Fruit fly (Drosophila melanogaster) whole organism, embryonic: Measurements from ENCODE around the gene CG12814.
A peak's percentile ranks its signal among the peaks of the same experiment; 100 is the strongest.

Source experiments
- B-H2 ChIP-seq: fragments of 200-800 bp; sonication (Bioruptor generic); optimal IDR thresholded peaks from 2 replicates; lab custom pipeline; 2018; ENCODE audit warnings: missing biosample characterization, mild to moderate bottlenecking, missing genetic modification characterization
- CG10321 ChIP-seq: fragments of 200-800 bp; sonication (Bioruptor generic); IDR thresholded peaks from 2 replicates; pipeline ENCODE4 v1.3.6; 2022; ENCODE audit warnings: missing biosample characterization, missing genetic modification characterization
- CG10543 ChIP-seq: fragments of 200-800 bp; sonication (Bioruptor generic); optimal IDR thresholded peaks from 3 replicates; lab custom pipeline; 2017; ENCODE audit warnings: missing biosample characterization, mild to moderate bottlenecking, missing genetic modification characterization, moderate library complexity
- CG10959 ChIP-seq: fragments of 200-800 bp; sonication (Bioruptor generic); IDR thresholded peaks from 2 replicates; pipeline ENCODE4 v1.3.6; 2022; ENCODE audit warnings: missing biosample characterization, missing genetic modification characterization
- CG11398 ChIP-seq: fragments of 200-800 bp; sonication (Bioruptor generic); optimal IDR thresholded peaks from 2 replicates; lab custom pipeline; 2016; ENCODE audit warnings: missing biosample characterization, missing genetic modification characterization
- CG15696 ChIP-seq: fragments of 200-800 bp; sonication (Bioruptor generic); optimal IDR thresholded peaks from 2 replicates; lab custom pipeline; 2019; ENCODE audit warnings: missing biosample characterization, mild to moderate bottlenecking, missing genetic modification characterization, moderate library complexity
- CG32772 ChIP-seq: fragments of 200-800 bp; sonication (Bioruptor generic); IDR thresholded peaks from 2 replicates; pipeline ENCODE4 v1.3.6; 2022; ENCODE audit warnings: missing biosample characterization, missing genetic modification characterization
- CG3995 ChIP-seq: fragments of 200-800 bp; sonication (Bioruptor generic); optimal IDR thresholded peaks from 3 replicates; lab custom pipeline; 2016; ENCODE audit warnings: missing biosample characterization, missing genetic modification characterization
- CG42726 ChIP-seq: fragments of 200-800 bp; sonication (Bioruptor generic); IDR thresholded peaks from 2 replicates; pipeline ENCODE4 v1.3.6; 2022; ENCODE audit warnings: missing biosample characterization, missing genetic modification characterization; ENCODE audit not compliant: partially characterized antibody
- CG43689 ChIP-seq: fragments of 200-800 bp; sonication (Bioruptor generic); IDR thresholded peaks from 2 replicates; pipeline ENCODE4 v1.3.6; 2022; ENCODE audit warnings: missing biosample characterization, missing genetic modification characterization
- CG7928 ChIP-seq: fragments of 200-800 bp; sonication (Bioruptor generic); optimal IDR thresholded peaks from 2 replicates; lab custom pipeline; 2017; ENCODE audit warnings: missing biosample characterization, mild to moderate bottlenecking, missing genetic modification characterization
- CG7987 ChIP-seq: fragments of 200-800 bp; sonication (Bioruptor generic); optimal IDR thresholded peaks from 2 replicates; lab custom pipeline; 2018; ENCODE audit warnings: missing biosample characterization, mild to moderate bottlenecking, missing genetic modification characterization, moderate library complexity
- CG8388 ChIP-seq: fragments of 200-800 bp; sonication (Bioruptor generic); optimal IDR thresholded peaks from 2 replicates; lab custom pipeline; 2019; ENCODE audit warnings: missing biosample characterization, mild to moderate bottlenecking, missing genetic modification characterization, moderate library complexity
- CG9609 ChIP-seq: fragments of 200-800 bp; sonication (Bioruptor generic); optimal IDR thresholded peaks from 3 replicates; lab custom pipeline; 2016; ENCODE audit warnings: missing biosample characterization, missing genetic modification characterization
- CTCF ChIP-seq: fragments of 200-800 bp; sonication (Bioruptor generic); optimal IDR thresholded peaks from 2 replicates; lab custom pipeline; 2017; ENCODE audit warnings: missing biosample characterization, mild to moderate bottlenecking, missing genetic modification characterization, moderate library complexity
- Chrac-16 ChIP-seq: fragments of 200-800 bp; sonication (Bioruptor generic); optimal IDR thresholded peaks from 3 replicates; lab custom pipeline; 2016; ENCODE audit warnings: missing biosample characterization, missing genetic modification characterization
- D19A ChIP-seq: fragments of 200-800 bp; optimal IDR thresholded peaks from 3 replicates; lab custom pipeline; 2019; ENCODE audit warnings: missing biosample characterization, mild to moderate bottlenecking, missing genetic modification characterization, moderate library complexity
- D19B ChIP-seq: fragments of 200-800 bp; sonication (Bioruptor generic); optimal IDR thresholded peaks from 2 replicates; lab custom pipeline; 2017; ENCODE audit warnings: missing biosample characterization, mild to moderate bottlenecking, missing genetic modification characterization
- Doc2 ChIP-seq: fragments of 200-800 bp; sonication (Bioruptor generic); IDR thresholded peaks from 2 replicates; pipeline ENCODE4 v1.3.6; 2022; ENCODE audit warnings: missing biosample characterization, missing genetic modification characterization
- ERR ChIP-seq: fragments of 200-800 bp; sonication (Bioruptor generic); optimal IDR thresholded peaks from 2 replicates; lab custom pipeline; 2016; ENCODE audit warnings: missing biosample characterization, missing genetic modification characterization
- Ets65A ChIP-seq: fragments of 200-800 bp; sonication (Bioruptor generic); peaks from one replicate; lab custom pipeline; 2016; ENCODE audit warnings: missing biosample characterization, missing genetic modification characterization
- Hr3 ChIP-seq: fragments of 200-800 bp; sonication (Bioruptor generic); optimal IDR thresholded peaks from 3 replicates; lab custom pipeline; 2016; ENCODE audit warnings: missing biosample characterization, missing genetic modification characterization
- Med ChIP-seq: fragments of 200-800 bp; sonication (Bioruptor generic); peaks from one replicate; lab custom pipeline; 2016; ENCODE audit warnings: missing biosample characterization, missing genetic modification characterization, mild to moderate bottlenecking, inconsistent platforms, moderate library complexity
- Oli ChIP-seq: fragments of 200-800 bp; sonication (Bioruptor generic); optimal IDR thresholded peaks from 2 replicates; lab custom pipeline; 2018; ENCODE audit warnings: missing biosample characterization, mild to moderate bottlenecking, missing genetic modification characterization, moderate library complexity
- Pdp1 ChIP-seq, 2 experiments: fragments of 200-800 bp; sonication (Bioruptor generic); optimal IDR thresholded peaks; 3 replicates each; lab custom pipeline; 2016; ENCODE audit warnings: missing biosample characterization in 2 of 2, missing genetic modification characterization in 2 of 2, mild to moderate bottlenecking in 1 of 2, moderate library complexity in 1 of 2
- Poxn ChIP-seq: fragments of 200-800 bp; sonication (Bioruptor generic); IDR thresholded peaks from 2 replicates; pipeline ENCODE4 v1.3.6; 2022; ENCODE audit warnings: missing biosample characterization, missing genetic modification characterization
- Rfx ChIP-seq: fragments of 200-800 bp; sonication (Bioruptor generic); IDR thresholded peaks from 2 replicates; pipeline ENCODE4 v1.3.6; 2022; ENCODE audit warnings: missing biosample characterization, missing genetic modification characterization
- Xrp1 ChIP-seq: fragments of 200-800 bp; sonication (Bioruptor generic); IDR thresholded peaks from 2 replicates; pipeline ENCODE4 v1.3.6; 2022; ENCODE audit warnings: missing biosample characterization, missing genetic modification characterization
- YL-1 ChIP-seq: fragments of 200-800 bp; sonication (Bioruptor generic); optimal IDR thresholded peaks from 3 replicates; lab custom pipeline; 2017; ENCODE audit warnings: missing biosample characterization, mild to moderate bottlenecking, missing genetic modification characterization
- bowl ChIP-seq: fragments of 200-800 bp; sonication (Bioruptor generic); IDR thresholded peaks from 2 replicates; pipeline ENCODE4 v1.3.6; 2022; ENCODE audit warnings: missing biosample characterization, missing genetic modification characterization
- fd102C ChIP-seq: fragments of 200-800 bp; sonication (Bioruptor generic); optimal IDR thresholded peaks from 2 replicates; lab custom pipeline; 2018; ENCODE audit warnings: missing biosample characterization, mild to moderate bottlenecking, missing genetic modification characterization, moderate library complexity
- gem ChIP-seq: fragments of 200-800 bp; sonication (Bioruptor generic); optimal IDR thresholded peaks from 2 replicates; lab custom pipeline; 2019; ENCODE audit warnings: missing biosample characterization, mild to moderate bottlenecking, missing genetic modification characterization, moderate library complexity
- hkb ChIP-seq, 2 experiments: fragments of 200-800 bp in 1 of 2; fragments of >200 bp in 1 of 2; sonication (Bioruptor generic) in 1 of 2; IDR thresholded peaks in 1 of 2; optimal IDR thresholded peaks in 1 of 2; 2 replicates each; pipeline versions ENCODE4 v1.3.6 to Lab custom; 2017 to 2022; ENCODE audit warnings: missing biosample characterization in 1 of 2, missing genetic modification characterization in 1 of 2
- klu ChIP-seq: fragments of 200-800 bp; sonication (Bioruptor generic); IDR thresholded peaks from 2 replicates; pipeline ENCODE4 v1.3.6; 2022; ENCODE audit warnings: missing biosample characterization, missing genetic modification characterization
- mirr ChIP-seq: fragments of 200-800 bp; sonication (Bioruptor generic); optimal IDR thresholded peaks from 3 replicates; lab custom pipeline; 2018; ENCODE audit warnings: missing biosample characterization, mild to moderate bottlenecking, missing genetic modification characterization
- nom ChIP-seq: fragments of 200-800 bp; sonication (Bioruptor generic); optimal IDR thresholded peaks from 2 replicates; lab custom pipeline; 2017; ENCODE audit warnings: missing biosample characterization, missing genetic modification characterization, mild to moderate bottlenecking, moderate library complexity, missing genetic modification reagents
- org-1 ChIP-seq: fragments of 200-800 bp; sonication (Bioruptor generic); optimal IDR thresholded peaks from 2 replicates; lab custom pipeline; 2017; ENCODE audit warnings: missing biosample characterization, missing genetic modification characterization
- p53 ChIP-seq: fragments of 200-800 bp; sonication (Bioruptor generic); optimal IDR thresholded peaks from 2 replicates; lab custom pipeline; 2016; ENCODE audit warnings: missing biosample characterization, missing genetic modification characterization
- peb ChIP-seq: fragments of 200-800 bp; sonication (Bioruptor generic); IDR thresholded peaks from 2 replicates; pipeline ENCODE4 v1.3.6; 2022; ENCODE audit warnings: missing biosample characterization, missing genetic modification characterization
- pita ChIP-seq: fragments of 200-800 bp; sonication (Bioruptor generic); optimal IDR thresholded peaks from 2 replicates; lab custom pipeline; 2017; ENCODE audit warnings: missing biosample characterization, mild to moderate bottlenecking, missing genetic modification characterization
- ro ChIP-seq: fragments of 200-800 bp; sonication (Bioruptor generic); IDR thresholded peaks from 2 replicates; pipeline ENCODE4 v1.3.6; 2022; ENCODE audit warnings: missing biosample characterization, missing genetic modification characterization
- sob ChIP-seq: fragments of 200-800 bp; sonication (Bioruptor generic); IDR thresholded peaks from 2 replicates; pipeline ENCODE4 v1.3.6; 2022; ENCODE audit warnings: missing biosample characterization, missing genetic modification characterization
- tx ChIP-seq: fragments of 200-800 bp; sonication (Bioruptor generic); optimal IDR thresholded peaks from 2 replicates; lab custom pipeline; 2016; ENCODE audit warnings: missing biosample characterization, missing genetic modification characterization

CG12814 gene

dm6 chr3R:10144103-10144998 is 45.1 kb downstream of the CG12814 start, which contains the start of the genes TAF1B and Invadolysin (continued):
- TF ChIP-seq Chrac-16, result peak; percentile 30
- peak; percentile 66; the same call in 1 of the 2 replicates for TF ChIP-seq Xrp1 (GFP tag; lab: Robert Waterston, UW)
- peak; percentile 14 for TF ChIP-seq CG7987 (GFP tag; lab: Kevin White, UChicago)
- peak; percentile 41 for TF ChIP-seq CG15696
- peak; percentile 59 for TF ChIP-seq CG10543
- peak; percentile 57 for TF ChIP-seq mirr
- peak; percentile 69 for TF ChIP-seq CTCF
- TF ChIP-seq CG9609 (GFP tag; lab: Kevin White, UChicago), result no peak
- TF ChIP-seq, all 482 proteins: peak for 291

- TF ChIP-seq Ets65A (GFP tag; lab: Kevin White, UChicago), result peak; percentile 18
- TF ChIP-seq Med (GFP tag; lab: Kevin White, UChicago), result peak; percentile 7
- TF ChIP-seq peb (GFP tag; lab: Robert Waterston, UW), result no peak
- 0 out of 2 replicates have a peak, but pooled peaks have one; percentile 19 for TF ChIP-seq klu (GFP tag; lab: Robert Waterston, UW)
These were observed 46.6 kb downstream of the CG12814 start, which contains the start of gene CG42759 for dm6 chr3R:10142770-10143169. Gene CG42759 (plus strand): TSS chr3R:10143070.

dm6 chr3R:10139649-10140598 is 49.5 kb downstream of the CG12814 start, which contains the start of gene tws:
Gene tws (minus strand): TSS chr3R:10139772.
- TF ChIP-seq p53 (GFP tag; lab: Kevin White, UChicago) (no peak), Pdp1 (GFP tag; optimal IDR thresholded peaks at IDR 0.05; lab: Kevin White, UChicago) (peak; percentile 13 to 47), D19B (GFP tag; lab: Kevin White, UChicago) (peak; percentile 28), CG10321 (no peak), klu (GFP tag; lab: Robert Waterston, UW) (no peak), CG7928 (GFP tag; lab: Kevin White, UChicago) (no peak), Doc2 (no peak), ERR (GFP tag; lab: Kevin White, UChicago) (no peak), CG10959 (GFP tag; lab: Robert Waterston, UW) (no peak), Rfx (peak; percentile 78), Med (GFP tag; lab: Kevin White, UChicago) (peak; percentile 94), pita (GFP tag; lab: Kevin White, UChicago) (no peak), CG3995 (GFP tag; lab: Kevin White, UChicago) (peak; percentile 69), CG32772 (GFP tag; lab: Robert Waterston, UW) (no peak), org-1 (GFP tag; lab: Kevin White, UChicago) (peak; percentile 51), gem (peak; percentile 67), CG42726 (GFP tag; lab: Robert Waterston, UW) (no peak), bowl (no peak), fd102C (GFP tag; lab: Kevin White, UChicago) (no peak), YL-1 (GFP tag; lab: Kevin White, UChicago) (no peak), tx (GFP tag; lab: Kevin White, UChicago) (no peak), Oli (peak; percentile 21), B-H2 (GFP tag; lab: Kevin White, UChicago) (peak; percentile 4), Poxn (GFP tag; lab: Robert Waterston, UW) (no peak), hkb (optimal IDR thresholded peaks at IDR 0.05; lab: Kevin White, UChicago) (no peak), hkb (GFP tag; IDR thresholded peaks at IDR 0.05; lab: Robert Waterston, UW) (peak; percentile 77), sob (GFP tag; lab: Robert Waterston, UW) (0 out of 2 replicates have a peak, but pooled peaks have one; percentile 36), D19A (tag; lab: Kevin White, UChicago) (peak; percentile 28), ro (GFP tag; lab: Robert Waterston, UW) (no peak), Hr3 (GFP tag; lab: Kevin White, UChicago) (peak; percentile 16), CG43689 (GFP tag; lab: Robert Waterston, UW) (no peak; the same call in 1 of the 2 replicates), nom (GFP tag; lab: Kevin White, UChicago) (peak; percentile 35), CG11398 (GFP tag; lab: Kevin White, UChicago) (no peak), CG8388 (GFP tag; lab: Kevin White, UChicago) (peak; percentile 6)
